Fruit fly (Drosophila melanogaster) whole organism, embryonic: ENCODE results near the gene CG4041.

Experiments
- Aef1 ChIP-seq: fragments of 200-800 bp; sonication (Bioruptor generic); IDR thresholded peaks from 3 replicates; pipeline ENCODE4 v1.3.6; 2022; ENCODE audit warnings: missing biosample characterization, missing genetic modification characterization
- CG10209 ChIP-seq: fragments of 200-800 bp; sonication (Bioruptor generic); optimal IDR thresholded peaks from 3 replicates; lab custom pipeline; 2017; ENCODE audit warnings: missing biosample characterization, mild to moderate bottlenecking, missing genetic modification characterization, missing genetic modification reagents
- CG10267 ChIP-seq: fragments of 200-800 bp; sonication (Bioruptor generic); optimal IDR thresholded peaks from 2 replicates; lab custom pipeline; 2018; ENCODE audit warnings: missing biosample characterization, mild to moderate bottlenecking, missing genetic modification characterization, moderate library complexity
- CG10654 ChIP-seq: fragments of 200-800 bp; sonication (Bioruptor generic); optimal IDR thresholded peaks from 2 replicates; lab custom pipeline; 2016; ENCODE audit warnings: missing biosample characterization, missing genetic modification characterization
- CG11456 ChIP-seq: fragments of 200-800 bp; sonication (Bioruptor generic); IDR thresholded peaks from 3 replicates; pipeline ENCODE4 v1.3.6; 2022; ENCODE audit warnings: missing biosample characterization, missing genetic modification characterization
- CG11504 ChIP-seq: fragments of 200-800 bp; sonication (Bioruptor generic); optimal IDR thresholded peaks from 3 replicates; lab custom pipeline; 2019; ENCODE audit warnings: missing biosample characterization, mild to moderate bottlenecking, missing genetic modification characterization, moderate library complexity
- CG11723 ChIP-seq: fragments of 200-800 bp; sonication (Bioruptor generic); optimal IDR thresholded peaks from 2 replicates; lab custom pipeline; 2017; ENCODE audit warnings: missing biosample characterization, mild to moderate bottlenecking, missing genetic modification characterization
- CG12659 ChIP-seq: fragments of 200-800 bp; sonication (Bioruptor generic); optimal IDR thresholded peaks from 3 replicates; lab custom pipeline; 2017; ENCODE audit warnings: mild to moderate bottlenecking, missing biosample characterization, missing genetic modification reagents, missing genetic modification characterization
- CG15479 ChIP-seq: fragments of 200-800 bp; sonication (Bioruptor generic); optimal IDR thresholded peaks from 3 replicates; lab custom pipeline; 2019; ENCODE audit warnings: missing biosample characterization, mild to moderate bottlenecking, missing genetic modification characterization, moderate library complexity
- CG15514 ChIP-seq: fragments of 200-800 bp; sonication (Bioruptor generic); optimal IDR thresholded peaks from 3 replicates; lab custom pipeline; 2017; ENCODE audit warnings: missing biosample characterization, missing genetic modification characterization, mild to moderate bottlenecking, moderate library complexity, missing genetic modification reagents
- CG1647 ChIP-seq: fragments of 200-800 bp; sonication (Bioruptor generic); optimal IDR thresholded peaks from 3 replicates; lab custom pipeline; 2016; ENCODE audit warnings: missing biosample characterization, missing genetic modification characterization
- CG17359 ChIP-seq: fragments of 200-800 bp; sonication (Bioruptor generic); optimal IDR thresholded peaks from 3 replicates; lab custom pipeline; 2018; ENCODE audit warnings: missing biosample characterization, mild to moderate bottlenecking, missing genetic modification characterization, moderate library complexity
- CG18599 ChIP-seq: fragments of 200-800 bp; sonication (Bioruptor generic); optimal IDR thresholded peaks from 3 replicates; lab custom pipeline; 2017; ENCODE audit warnings: missing biosample characterization, missing genetic modification characterization, mild to moderate bottlenecking, moderate library complexity, missing genetic modification reagents
- CG2116 ChIP-seq: fragments of 200-800 bp; sonication (Bioruptor generic); optimal IDR thresholded peaks from 3 replicates; lab custom pipeline; 2018; ENCODE audit warnings: missing biosample characterization, mild to moderate bottlenecking, missing genetic modification characterization
- CG2120 ChIP-seq: fragments of 200-800 bp; sonication (Bioruptor generic); optimal IDR thresholded peaks from 3 replicates; lab custom pipeline; 2016; ENCODE audit warnings: missing biosample characterization, missing genetic modification characterization
- CG30403 ChIP-seq: fragments of 200-800 bp; sonication (Bioruptor generic); optimal IDR thresholded peaks from 3 replicates; lab custom pipeline; 2016; ENCODE audit warnings: missing biosample characterization, missing genetic modification characterization
- CG34376 ChIP-seq: fragments of 200-800 bp; sonication (Bioruptor generic); optimal IDR thresholded peaks from 2 replicates; lab custom pipeline; 2018; ENCODE audit warnings: missing biosample characterization, mild to moderate bottlenecking, missing genetic modification characterization
- CG4360 ChIP-seq: fragments of 200-800 bp; sonication (Bioruptor generic); IDR thresholded peaks from 2 replicates; pipeline ENCODE4 v1.3.6; 2022; ENCODE audit warnings: missing biosample characterization, missing genetic modification characterization
- CG4820 ChIP-seq: fragments of 200-800 bp; sonication (Bioruptor generic); optimal IDR thresholded peaks from 3 replicates; lab custom pipeline; 2016; ENCODE audit warnings: missing biosample characterization, missing genetic modification characterization
- CG8924 ChIP-seq: fragments of 200-800 bp; optimal IDR thresholded peaks from 3 replicates; lab custom pipeline; 2019; ENCODE audit warnings: missing biosample characterization, mild to moderate bottlenecking, missing genetic modification characterization, moderate library complexity
- CG9932 ChIP-seq: fragments of 200-800 bp; sonication (Bioruptor generic); IDR thresholded peaks from 2 replicates; pipeline ENCODE4 v1.3.6; 2022; ENCODE audit warnings: missing biosample characterization, missing genetic modification characterization
- CTCF ChIP-seq: fragments of 200-800 bp; sonication (Bioruptor generic); optimal IDR thresholded peaks from 2 replicates; lab custom pipeline; 2017; ENCODE audit warnings: missing biosample characterization, mild to moderate bottlenecking, missing genetic modification characterization, moderate library complexity
- Dip2 ChIP-seq: fragments of 200-800 bp; sonication (Bioruptor generic); IDR thresholded peaks from 2 replicates; pipeline ENCODE4 v1.3.6; 2022; ENCODE audit warnings: missing biosample characterization, missing genetic modification characterization
- E2f2 ChIP-seq: fragments of 200-800 bp; sonication (Bioruptor generic); IDR thresholded peaks from 2 replicates; pipeline ENCODE4 v1.3.6; 2022; ENCODE audit warnings: missing biosample characterization, missing genetic modification characterization
- Ets65A ChIP-seq: fragments of 200-800 bp; sonication (Bioruptor generic); peaks from one replicate; lab custom pipeline; 2016; ENCODE audit warnings: missing biosample characterization, missing genetic modification characterization
- Hr3 ChIP-seq: fragments of 200-800 bp; sonication (Bioruptor generic); optimal IDR thresholded peaks from 3 replicates; lab custom pipeline; 2016; ENCODE audit warnings: missing biosample characterization, missing genetic modification characterization
- Jarid2 ChIP-seq: fragments of 200-800 bp; sonication (Bioruptor generic); optimal IDR thresholded peaks from 3 replicates; lab custom pipeline; 2017; ENCODE audit warnings: mild to moderate bottlenecking, missing biosample characterization, missing genetic modification reagents, missing genetic modification characterization
- MBD-R2 ChIP-seq: fragments of 200-800 bp; sonication (Bioruptor generic); IDR thresholded peaks from 2 replicates; pipeline ENCODE4 v1.3.6; 2022; ENCODE audit warnings: missing biosample characterization, missing genetic modification characterization
- Meics ChIP-seq: fragments of 200-800 bp; sonication (Bioruptor generic); optimal IDR thresholded peaks from 2 replicates; lab custom pipeline; 2017; ENCODE audit warnings: missing biosample characterization, mild to moderate bottlenecking, missing genetic modification characterization
- PHDP ChIP-seq: fragments of 200-800 bp; sonication (Bioruptor generic); optimal IDR thresholded peaks from 3 replicates; lab custom pipeline; 2018; ENCODE audit warnings: missing biosample characterization, mild to moderate bottlenecking, missing genetic modification characterization, moderate library complexity
- Sin3A ChIP-seq: fragments of >200 bp; optimal IDR thresholded peaks from 2 replicates; lab custom pipeline; 2018
- Sry-δ ChIP-seq: fragments of 200-800 bp; sonication (Bioruptor generic); optimal IDR thresholded peaks from 2 replicates; lab custom pipeline; 2016; ENCODE audit warnings: missing biosample characterization, missing genetic modification characterization
- Ssrp ChIP-seq: fragments of 200-800 bp; sonication (Bioruptor generic); optimal IDR thresholded peaks from 2 replicates; lab custom pipeline; 2018; ENCODE audit warnings: missing biosample characterization, mild to moderate bottlenecking, missing genetic modification characterization, moderate library complexity
- amos ChIP-seq: fragments of 200-800 bp; sonication (Bioruptor generic); IDR thresholded peaks from 2 replicates; pipeline ENCODE4 v1.3.6; 2022; ENCODE audit warnings: missing biosample characterization, missing genetic modification characterization; ENCODE audit not compliant: partially characterized antibody
- ase ChIP-seq: fragments of 200-800 bp; sonication (Bioruptor generic); IDR thresholded peaks from 3 replicates; pipeline ENCODE4 v1.3.6; 2022; ENCODE audit warnings: missing biosample characterization, missing genetic modification characterization
- chif ChIP-seq, 2 experiments: fragments of 200-800 bp; sonication (Bioruptor generic); optimal IDR thresholded peaks; 3 replicates each; lab custom pipeline; 2016; ENCODE audit warnings: missing biosample characterization in 2 of 2, missing genetic modification characterization in 2 of 2
- chn ChIP-seq: fragments of 200-800 bp; sonication (Bioruptor generic); optimal IDR thresholded peaks from 2 replicates; lab custom pipeline; 2016; ENCODE audit warnings: missing biosample characterization, missing genetic modification characterization
- dpn ChIP-seq, 2 experiments: fragments of 200-800 bp; sonication (Bioruptor generic); optimal IDR thresholded peaks; 3 replicates each; lab custom pipeline; 2016; ENCODE audit warnings: missing biosample characterization in 2 of 2, missing genetic modification characterization in 2 of 2
- grn ChIP-seq: fragments of 200-800 bp; sonication (Bioruptor generic); optimal IDR thresholded peaks from 3 replicates; lab custom pipeline; 2017; ENCODE audit warnings: missing biosample characterization, missing genetic modification characterization
- insv ChIP-seq, 2 experiments: fragments of 200-800 bp; sonication (Bioruptor generic); optimal IDR thresholded peaks; 3 replicates each; lab custom pipeline; 2016 to 2018; ENCODE audit warnings: missing biosample characterization in 2 of 2, missing genetic modification characterization in 2 of 2
- mirr ChIP-seq: fragments of 200-800 bp; sonication (Bioruptor generic); optimal IDR thresholded peaks from 3 replicates; lab custom pipeline; 2018; ENCODE audit warnings: missing biosample characterization, mild to moderate bottlenecking, missing genetic modification characterization
- nom ChIP-seq: fragments of 200-800 bp; sonication (Bioruptor generic); optimal IDR thresholded peaks from 2 replicates; lab custom pipeline; 2017; ENCODE audit warnings: missing biosample characterization, missing genetic modification characterization, mild to moderate bottlenecking, moderate library complexity, missing genetic modification reagents
- org-1 ChIP-seq: fragments of 200-800 bp; sonication (Bioruptor generic); optimal IDR thresholded peaks from 2 replicates; lab custom pipeline; 2017; ENCODE audit warnings: missing biosample characterization, missing genetic modification characterization
- pho ChIP-seq: fragments of 200-800 bp; sonication (Bioruptor generic); optimal IDR thresholded peaks from 2 replicates; lab custom pipeline; 2016; ENCODE audit warnings: missing biosample characterization, missing genetic modification characterization
- pzg ChIP-seq: fragments of 200-800 bp; sonication (Bioruptor generic); optimal IDR thresholded peaks from 3 replicates; lab custom pipeline; 2018; ENCODE audit warnings: missing biosample characterization, mild to moderate bottlenecking, missing genetic modification characterization, moderate library complexity
- sisA ChIP-seq: fragments of 200-800 bp; sonication (Bioruptor generic); IDR thresholded peaks from 2 replicates; pipeline ENCODE4 v1.3.6; 2022; ENCODE audit warnings: missing biosample characterization, missing genetic modification characterization
- so ChIP-seq: fragments of 200-800 bp; sonication (Bioruptor generic); IDR thresholded peaks from 3 replicates; pipeline ENCODE4 v1.3.6; 2022; ENCODE audit warnings: missing biosample characterization, missing genetic modification characterization
- stwl ChIP-seq: fragments of 200-800 bp; sonication (Bioruptor generic); optimal IDR thresholded peaks from 3 replicates; lab custom pipeline; 2018; ENCODE audit warnings: missing biosample characterization, mild to moderate bottlenecking, missing genetic modification characterization, moderate library complexity
- wor ChIP-seq: fragments of 200-800 bp; sonication (Bioruptor generic); IDR thresholded peaks from 2 replicates; pipeline ENCODE4 v1.3.6; 2022; ENCODE audit warnings: missing biosample characterization, missing genetic modification characterization
- zen ChIP-seq: fragments of 200-800 bp; sonication (Bioruptor generic); optimal IDR thresholded peaks from 3 replicates; lab custom pipeline; 2018; ENCODE audit warnings: missing biosample characterization, mild to moderate bottlenecking, missing genetic modification characterization, moderate library complexity

The CG4041 gene

dm6 chrX:4918228-4919022, at the start of gene CG4041, which contains the start of gene Hgsnat (continued):
- TF ChIP-seq CG4360 (GFP tag; lab: Robert Waterston, UW) (peak; percentile 81), zen (no peak), CG12659 (GFP tag; lab: Kevin White, UChicago) (peak; percentile 46), so (no peak), Sin3A (lab: Kevin White, UChicago) (peak; percentile 76), CG9932 (GFP tag; lab: Robert Waterston, UW) (peak; percentile 21; the same call in 1 of the 2 replicates), org-1 (no peak), chif (GFP tag; optimal IDR thresholded peaks at IDR 0.05; lab: Kevin White, UChicago) (no peak), Aef1 (GFP tag; lab: Robert Waterston, UW) (peak; percentile 72), CG11723 (GFP tag; lab: Kevin White, UChicago) (peak; percentile 7), CG10654 (GFP tag; lab: Kevin White, UChicago) (peak; percentile 22), CG15514 (peak; percentile 4), stwl (tag; lab: Kevin White, UChicago) (peak; percentile 60), CG30403 (GFP tag; lab: Kevin White, UChicago) (peak; percentile 39), CG11504 (tag; lab: Kevin White, UChicago) (peak; percentile 22), CG2120 (GFP tag; lab: Kevin White, UChicago) (peak; percentile 41), CG11456 (GFP tag; lab: Robert Waterston, UW) (no peak), wor (GFP tag; lab: Robert Waterston, UW) (no peak), CG17359 (tag; lab: Kevin White, UChicago) (peak; percentile 60), CG10209 (GFP tag; lab: Kevin White, UChicago) (no peak), mirr (GFP tag; lab: Kevin White, UChicago) (no peak), Hr3 (peak; percentile 4), amos (GFP tag; lab: Robert Waterston, UW) (no peak), CG4820 (GFP tag; lab: Kevin White, UChicago) (peak; percentile 3), nom (peak; percentile 4), CTCF (peak; percentile 87), CG15479 (peak; percentile 51), CG8924 (tag; lab: Kevin White, UChicago) (peak; percentile 15), pho (peak; percentile 3), Ets65A (GFP tag; lab: Kevin White, UChicago) (peak; percentile 81), CG1647 (no peak), pzg (GFP tag; lab: Kevin White, UChicago) (peak; percentile 50), grn (GFP tag; lab: Kevin White, UChicago) (no peak), dpn (GFP tag; optimal IDR thresholded peaks at IDR 0.05; lab: Kevin White, UChicago) (peak in 1 of 2 experiments; percentile 17), ase (GFP tag; lab: Robert Waterston, UW) (no peak), Sry-δ (peak; percentile 38), insv (GFP tag; optimal IDR thresholded peaks at IDR 0.05; lab: Kevin White, UChicago) (peak in 1 of 2 experiments; percentile 59), MBD-R2 (GFP tag; lab: Robert Waterston, UW) (peak; percentile 67), sisA (GFP tag; lab: Robert Waterston, UW) (peak; percentile 19; the same call in 1 of the 2 replicates), CG18599 (GFP tag; lab: Kevin White, UChicago) (peak; percentile 26), chn (GFP tag; lab: Kevin White, UChicago) (no peak), E2f2 (GFP tag; lab: Robert Waterston, UW) (peak; percentile 5; the same call in 1 of the 2 replicates), Ssrp (no peak), Meics (GFP tag; lab: Kevin White, UChicago) (peak; percentile 11), CG2116 (peak; percentile 45), PHDP (tag; lab: Kevin White, UChicago) (peak; percentile 10), CG10267 (tag; lab: Kevin White, UChicago) (peak; percentile 89), Jarid2 (GFP tag; lab: Kevin White, UChicago) (no peak), CG34376 (GFP tag; lab: Kevin White, UChicago) (no peak), Dip2 (GFP tag; lab: Robert Waterston, UW) (no peak)
